Worm (Caenorhabditis elegans) whole organism, early embryonic: ENCODE measurements around the gene F59F5.5.

Source experiments
- B0310.2 ChIP-seq: sonication (generic microtip); optimal IDR thresholded peaks from 2 replicates; lab custom pipeline; 2016; ENCODE audit warnings: mild to moderate bottlenecking, missing genetic modification characterization, missing compliant biosample characterization
- F13C5.2 ChIP-seq: sonication (generic microtip); optimal IDR thresholded peaks from 2 replicates; lab custom pipeline; 2017; ENCODE audit warnings: mild to moderate bottlenecking, missing genetic modification characterization, inconsistent platforms, missing compliant biosample characterization
- aly-1 ChIP-seq: sonication (generic microtip); optimal IDR thresholded peaks from 2 replicates; lab custom pipeline; 2016; ENCODE audit warnings: missing genetic modification characterization, missing compliant biosample characterization
- ama-1 ChIP-seq: fragments of 150-350 bp; optimal IDR thresholded peaks from 2 replicates; lab custom pipeline; 2014
- ceh-13 ChIP-seq: fragments of 200-800 bp; sonication (Bioruptor generic); optimal IDR thresholded peaks from 2 replicates; lab custom pipeline; 2018; ENCODE audit warnings: mild to moderate bottlenecking, missing genetic modification characterization, missing compliant biosample characterization
- ceh-36 ChIP-seq: sonication (generic microtip); optimal IDR thresholded peaks from 2 replicates; lab custom pipeline; 2016; ENCODE audit warnings: missing genetic modification characterization, inconsistent platforms, missing compliant biosample characterization
- ets-7 ChIP-seq: sonication (generic microtip); optimal IDR thresholded peaks from 2 replicates; lab custom pipeline; 2016; ENCODE audit warnings: missing genotype, missing genetic modification characterization, missing compliant biosample characterization
- flt-1 ChIP-seq: fragments of 200-800 bp; sonication (Bioruptor generic); IDR thresholded peaks from 2 replicates; pipeline ENCODE4 v1.3.6; 2022; ENCODE audit warnings: missing genetic modification characterization, missing compliant biosample characterization
- hmbx-1 ChIP-seq: sonication (generic microtip); optimal IDR thresholded peaks from 2 replicates; lab custom pipeline; 2016; ENCODE audit warnings: mild to moderate bottlenecking, missing genetic modification characterization, missing compliant biosample characterization
- hmg-4 ChIP-seq: fragments of 200-800 bp; sonication (Bioruptor generic); optimal IDR thresholded peaks from 2 replicates; lab custom pipeline; 2018; ENCODE audit warnings: mild to moderate bottlenecking, missing genetic modification characterization, missing compliant biosample characterization
- hnd-1 ChIP-seq: sonication (generic microtip); optimal IDR thresholded peaks from 2 replicates; lab custom pipeline; 2016; ENCODE audit warnings: missing genetic modification characterization, missing compliant biosample characterization
- pes-1 ChIP-seq: fragments of 200-800 bp; sonication (Bioruptor generic); IDR thresholded peaks from 2 replicates; pipeline ENCODE4 v1.3.6; 2022; ENCODE audit warnings: missing genetic modification reagents, missing genetic modification characterization, missing compliant biosample characterization
- scrt-1 ChIP-seq: fragments of 200-800 bp; sonication (Bioruptor generic); IDR thresholded peaks from 2 replicates; pipeline ENCODE4 v1.3.6; 2022; ENCODE audit warnings: missing genetic modification characterization, missing compliant biosample characterization
- sea-1 ChIP-seq: fragments of 200-800 bp; sonication (Bioruptor generic); conservative IDR thresholded peaks from 2 replicates; pipeline ENCODE4 v1.3.6; 2022; ENCODE audit warnings: missing genetic modification characterization, missing compliant biosample characterization
- tbx-11 ChIP-seq: fragments of 200-800 bp; sonication (Bioruptor generic); IDR thresholded peaks from 2 replicates; pipeline ENCODE4 v1.3.6; 2022; ENCODE audit warnings: missing genetic modification characterization, missing compliant biosample characterization
- tbx-37 ChIP-seq: fragments of 200-800 bp; sonication (Bioruptor generic); conservative IDR thresholded peaks from 2 replicates; pipeline ENCODE4 v1.3.6; 2022; ENCODE audit warnings: missing genetic modification reagents, missing genetic modification characterization, missing compliant biosample characterization
- tra-4 ChIP-seq: sonication (generic microtip); optimal IDR thresholded peaks from 2 replicates; lab custom pipeline; 2017; ENCODE audit warnings: missing genetic modification characterization, missing compliant biosample characterization

Gene F59F5.5

ce11 chrX:10520185-10520584 is 25.6 kb upstream of the F59F5.5 start:
- no peak for TF ChIP-seq ets-7 (tag; lab: Kevin White, UChicago)
- TF ChIP-seq ceh-13 = no peak
- no peak for TF ChIP-seq F13C5.2 (tag; lab: Kevin White, UChicago)
- TF ChIP-seq pes-1 = no peak
- TF ChIP-seq tbx-37 = no peak
- no peak for TF ChIP-seq flt-1 (GFP tag; lab: Robert Waterston, UW)
- no peak for TF ChIP-seq ceh-36 (tag; lab: Kevin White, UChicago)
- TF ChIP-seq ama-1 (lab: Kevin White, UChicago) = no peak
- TF ChIP-seq hmbx-1 = no peak
- no peak for TF ChIP-seq B0310.2 (tag; lab: Kevin White, UChicago)
- no peak for TF ChIP-seq hmg-4 (GFP tag; lab: Kevin White, UChicago)
- TF ChIP-seq aly-1 (tag; lab: Kevin White, UChicago) = no peak
- TF ChIP-seq hnd-1 (tag; lab: Kevin White, UChicago) = no peak
- TF ChIP-seq tra-4 (tag; lab: Kevin White, UChicago) = no peak
- TF ChIP-seq tbx-11 = no peak
- TF ChIP-seq scrt-1 (GFP tag; lab: Robert Waterston, UW) = no peak
- no peak for TF ChIP-seq sea-1 (GFP tag; lab: Robert Waterston, UW)

- TF ChIP-seq ama-1 (lab: Kevin White, UChicago) (no peak), ets-7 (tag; lab: Kevin White, UChicago) (no peak), F13C5.2 (tag; lab: Kevin White, UChicago) (no peak), tbx-11 (no peak), pes-1 (no peak), tra-4 (tag; lab: Kevin White, UChicago) (no peak), scrt-1 (GFP tag; lab: Robert Waterston, UW) (no peak), flt-1 (GFP tag; lab: Robert Waterston, UW) (no peak), B0310.2 (tag; lab: Kevin White, UChicago) (no peak), hmbx-1 (no peak), ceh-36 (tag; lab: Kevin White, UChicago) (no peak)
Observed at ce11 chrX:10521313-10521712, 24.5 kb upstream of the F59F5.5 start, which contains the start of gene F14F3.4. F14F3.4 (minus strand) TSS chrX:10521413.

ce11 chrX:10524483-10524948 is 21.3 kb upstream of the F59F5.5 start, which contains the start of the genes mboa-7 and git-1:
mboa-7 (minus strand) TSS chrX:10524565.
git-1 (plus strand) TSS chrX:10524898.
- no peak for TF ChIP-seq ceh-13
- TF ChIP-seq sea-1 (GFP tag; lab: Robert Waterston, UW) = no peak
- peak; percentile 45 for TF ChIP-seq F13C5.2 (tag; lab: Kevin White, UChicago)
- TF ChIP-seq hmg-4 (GFP tag; lab: Kevin White, UChicago) = peak; percentile 49
- TF ChIP-seq scrt-1 (GFP tag; lab: Robert Waterston, UW) = 0 out of 2 replicates have a peak, but pooled peaks have one; percentile 34
- 0 out of 2 replicates have a peak, but pooled peaks have one; percentile 19 for TF ChIP-seq tbx-11
- TF ChIP-seq hnd-1 (tag; lab: Kevin White, UChicago) = no peak
- TF ChIP-seq tra-4 (tag; lab: Kevin White, UChicago) = no peak
- no peak for TF ChIP-seq pes-1
- TF ChIP-seq ceh-36 (tag; lab: Kevin White, UChicago) = no peak
- no peak for TF ChIP-seq ama-1 (lab: Kevin White, UChicago)

ce11 chrX:10527414-10527813 is 18.4 kb upstream of the F59F5.5 start:
- no peak for TF ChIP-seq B0310.2 (tag; lab: Kevin White, UChicago)
- no peak for TF ChIP-seq sea-1 (GFP tag; lab: Robert Waterston, UW)
- no peak for TF ChIP-seq hmg-4 (GFP tag; lab: Kevin White, UChicago)
- no peak for TF ChIP-seq tra-4 (tag; lab: Kevin White, UChicago)
- TF ChIP-seq hnd-1 (tag; lab: Kevin White, UChicago) = no peak
- TF ChIP-seq scrt-1 (GFP tag; lab: Robert Waterston, UW) = no peak
- TF ChIP-seq flt-1 (GFP tag; lab: Robert Waterston, UW) = no peak
- TF ChIP-seq ets-7 (tag; lab: Kevin White, UChicago) = no peak
- TF ChIP-seq aly-1 (tag; lab: Kevin White, UChicago) = no peak
- TF ChIP-seq ama-1 (lab: Kevin White, UChicago) = no peak
- TF ChIP-seq hmbx-1 = no peak
- TF ChIP-seq tbx-11 = no peak

- TF ChIP-seq sea-1 (GFP tag; lab: Robert Waterston, UW) (no peak), F13C5.2 (tag; lab: Kevin White, UChicago) (no peak), tbx-37 (no peak), scrt-1 (GFP tag; lab: Robert Waterston, UW) (no peak), hnd-1 (tag; lab: Kevin White, UChicago) (no peak), ama-1 (lab: Kevin White, UChicago) (no peak), tra-4 (tag; lab: Kevin White, UChicago) (no peak), hmg-4 (GFP tag; lab: Kevin White, UChicago) (no peak), hmbx-1 (no peak)
Observed at ce11 chrX:10528993-10529392, 16.8 kb upstream of the F59F5.5 start, which contains the start of the genes F14F3.5 and slcf-1. F14F3.5 (minus strand) TSS chrX:10529226. slcf-1 (plus strand) TSS chrX:10529294.

ce11 chrX:10532180-10532833 is 13.5 kb upstream of the F59F5.5 start:
- TF ChIP-seq pes-1 = no peak
- no peak for TF ChIP-seq ets-7 (tag; lab: Kevin White, UChicago)
- no peak for TF ChIP-seq sea-1 (GFP tag; lab: Robert Waterston, UW)
- no peak for TF ChIP-seq tbx-37
- TF ChIP-seq flt-1 (GFP tag; lab: Robert Waterston, UW) = no peak
- no peak for TF ChIP-seq scrt-1 (GFP tag; lab: Robert Waterston, UW)
- TF ChIP-seq ceh-36 (tag; lab: Kevin White, UChicago) = no peak
- TF ChIP-seq ama-1 (lab: Kevin White, UChicago) = no peak
- TF ChIP-seq hmg-4 (GFP tag; lab: Kevin White, UChicago) = no peak
- no peak for TF ChIP-seq hnd-1 (tag; lab: Kevin White, UChicago)
- no peak for TF ChIP-seq ceh-13
- no peak for TF ChIP-seq aly-1 (tag; lab: Kevin White, UChicago)
- TF ChIP-seq B0310.2 (tag; lab: Kevin White, UChicago) = no peak
- no peak for TF ChIP-seq F13C5.2 (tag; lab: Kevin White, UChicago)
- TF ChIP-seq tbx-11 = no peak
